Worm (Caenorhabditis elegans): Measurements from ENCODE around the gene exos-1.

The exos-1 gene

ce11 chrIII:10989491-10990032, 19.3 kb upstream of the exos-1 start (continued):
- peak; percentile 89 for TF ChIP-seq mec-3 (tag; optimal IDR thresholded peaks at IDR 0.05; ENCODE audit: borderline replicate concordance)
- peak; percentile 81 for TF ChIP-seq pax-1 (tag; optimal IDR thresholded peaks at IDR 0.05)
- TF ChIP-seq che-1 (tag; optimal IDR thresholded peaks at IDR 0.05), result peak; percentile 92
- TF ChIP-seq fkh-6 (tag; optimal IDR thresholded peaks at IDR 0.05), result peak; percentile 92
- peak; percentile 83 for TF ChIP-seq ets-4 (tag; optimal IDR thresholded peaks at IDR 0.05)
- peak; percentile 94 for TF ChIP-seq pat-9 (tag; optimal IDR thresholded peaks at IDR 0.05)
- peak; percentile 97 for TF ChIP-seq hlh-6 (tag; optimal IDR thresholded peaks at IDR 0.05)
- peak; percentile 95 for TF ChIP-seq elt-2 (tag; optimal IDR thresholded peaks at IDR 0.05)
- TF ChIP-seq pag-3 (tag; optimal IDR thresholded peaks at IDR 0.05; ENCODE audit: borderline replicate concordance), result peak; percentile 95
- TF ChIP-seq ceh-45 (GFP tag; IDR thresholded peaks at IDR 0.05), result peak; percentile 94
- TF ChIP-seq lin-11 (tag; optimal IDR thresholded peaks at IDR 0.05), result peak; percentile 87
- TF ChIP-seq hlh-13 (GFP tag; optimal IDR thresholded peaks at IDR 0.05), result peak; percentile 97
- peak; percentile 90 for TF ChIP-seq hlh-15 (tag; optimal IDR thresholded peaks at IDR 0.05)
- TF ChIP-seq ceh-48 (tag; optimal IDR thresholded peaks at IDR 0.05), result peak; percentile 82
- TF ChIP-seq nfya-1 (tag; optimal IDR thresholded peaks at IDR 0.05), result peak; percentile 92
- TF ChIP-seq ceh-2 (tag; optimal IDR thresholded peaks at IDR 0.05), result peak; percentile 94
- peak; percentile 88 for TF ChIP-seq hlh-30 (tag; optimal IDR thresholded peaks at IDR 0.05; ENCODE audit: insufficient read depth)
- peak; percentile 5 for TF ChIP-seq ceh-9 (tag; optimal IDR thresholded peaks at IDR 0.05)
- TF ChIP-seq ceh-24 (tag; optimal IDR thresholded peaks at IDR 0.05), result peak; percentile 88
- peak; percentile 53 for TF ChIP-seq odd-2 (tag; optimal IDR thresholded peaks at IDR 0.05)
- peak; percentile 90 for TF ChIP-seq C08G9.2 (tag; optimal IDR thresholded peaks at IDR 0.05)
- TF ChIP-seq ref-2 (tag; optimal IDR thresholded peaks at IDR 0.05), result peak; percentile 91
- peak; percentile 91 for TF ChIP-seq rnt-1 (tag; optimal IDR thresholded peaks at IDR 0.05)
- peak; percentile 94 for TF ChIP-seq F13H6.1 (tag; optimal IDR thresholded peaks at IDR 0.05)
- TF ChIP-seq tbx-2 (tag; optimal IDR thresholded peaks at IDR 0.05), result peak; percentile 96
- peak; percentile 86 for TF ChIP-seq npax-4 (tag; optimal IDR thresholded peaks at IDR 0.05)
- peak; percentile 91 for TF ChIP-seq syd-9 (tag; optimal IDR thresholded peaks at IDR 0.05)
- peak; percentile 95 for TF ChIP-seq pha-2 (tag; optimal IDR thresholded peaks at IDR 0.05)
- TF ChIP-seq ttx-3 (tag; optimal IDR thresholded peaks at IDR 0.05), result peak; percentile 94
- peak; percentile 92 for TF ChIP-seq K02D7.2 (tag; optimal IDR thresholded peaks at IDR 0.05)
- peak; percentile 88 for TF ChIP-seq lim-6 (tag; optimal IDR thresholded peaks at IDR 0.05)
- TF ChIP-seq ceh-14 (tag; optimal IDR thresholded peaks at IDR 0.05), result peak; percentile 95
- peak; percentile 89 for TF ChIP-seq pros-1 (tag; optimal IDR thresholded peaks at IDR 0.05)
- TF ChIP-seq ceh-22 (tag; optimal IDR thresholded peaks at IDR 0.05), result no peak
- peak; percentile 86 for TF ChIP-seq hlh-8 (tag; optimal IDR thresholded peaks at IDR 0.05)
- peak; percentile 96 for TF ChIP-seq eyg-1 (tag; optimal IDR thresholded peaks at IDR 0.05)
- TF ChIP-seq ahr-1 (tag; optimal IDR thresholded peaks at IDR 0.05), result peak; percentile 82
- TF ChIP-seq madf-2 (tag; optimal IDR thresholded peaks at IDR 0.05), result peak; percentile 95
- TF ChIP-seq C38D4.7 (GFP tag; optimal IDR thresholded peaks at IDR 0.05), result peak; percentile 93
- peak; percentile 96 for TF ChIP-seq dmd-4 (tag; optimal IDR thresholded peaks at IDR 0.05; ENCODE audit: borderline replicate concordance)
- peak; percentile 89 for TF ChIP-seq gmeb-2 (tag; optimal IDR thresholded peaks at IDR 0.05)
- TF ChIP-seq unc-42 (tag; optimal IDR thresholded peaks at IDR 0.05), result peak; percentile 92
- TF ChIP-seq fax-1 (tag; optimal IDR thresholded peaks at IDR 0.05), result peak; percentile 91
- peak; percentile 88 for TF ChIP-seq sdc-2 (tag; optimal IDR thresholded peaks at IDR 0.05)
- TF ChIP-seq nhr-232 (tag; optimal IDR thresholded peaks at IDR 0.05), result peak; percentile 89
- TF ChIP-seq ama-1 (optimal IDR thresholded peaks at IDR 0.05), result no peak
- TF ChIP-seq T23F11.4 (GFP tag; optimal IDR thresholded peaks at IDR 0.05), result peak; percentile 96
- peak; percentile 71 for TF ChIP-seq elt-4 (tag; optimal IDR thresholded peaks at IDR 0.05)
- no peak for TF ChIP-seq pha-4 (tag; optimal IDR thresholded peaks at IDR 0.05)
